Fruit fly (Drosophila melanogaster): ENCODE results near the gene sing.

The sing gene

DNA sequence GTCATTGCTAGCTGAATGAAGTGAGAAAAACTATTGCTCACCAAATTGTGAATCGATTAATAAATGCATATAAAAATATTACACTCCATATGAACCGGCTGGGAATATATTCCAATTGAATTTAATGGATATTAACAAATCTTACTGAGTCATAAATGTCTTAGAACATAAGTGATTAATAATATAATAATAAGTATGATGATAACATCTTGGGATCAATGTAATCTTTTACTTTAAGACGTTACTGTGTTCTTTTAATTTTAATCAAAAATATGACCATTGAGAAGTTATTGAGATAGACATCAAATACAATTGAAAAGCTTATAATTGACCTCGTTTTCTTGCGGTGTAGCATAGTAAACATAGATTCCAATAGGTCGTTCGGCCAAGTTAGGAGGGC is 13.2 kb downstream of the sing start:
- TF ChIP-seq CG7101 (tag; optimal IDR thresholded peaks at IDR 0.05) (peak; percentile 0), cnc (optimal IDR thresholded peaks at IDR 0.05) (no peak), CG11617 (GFP tag; optimal IDR thresholded peaks at IDR 0.05) (peak; percentile 42)

DNA sequence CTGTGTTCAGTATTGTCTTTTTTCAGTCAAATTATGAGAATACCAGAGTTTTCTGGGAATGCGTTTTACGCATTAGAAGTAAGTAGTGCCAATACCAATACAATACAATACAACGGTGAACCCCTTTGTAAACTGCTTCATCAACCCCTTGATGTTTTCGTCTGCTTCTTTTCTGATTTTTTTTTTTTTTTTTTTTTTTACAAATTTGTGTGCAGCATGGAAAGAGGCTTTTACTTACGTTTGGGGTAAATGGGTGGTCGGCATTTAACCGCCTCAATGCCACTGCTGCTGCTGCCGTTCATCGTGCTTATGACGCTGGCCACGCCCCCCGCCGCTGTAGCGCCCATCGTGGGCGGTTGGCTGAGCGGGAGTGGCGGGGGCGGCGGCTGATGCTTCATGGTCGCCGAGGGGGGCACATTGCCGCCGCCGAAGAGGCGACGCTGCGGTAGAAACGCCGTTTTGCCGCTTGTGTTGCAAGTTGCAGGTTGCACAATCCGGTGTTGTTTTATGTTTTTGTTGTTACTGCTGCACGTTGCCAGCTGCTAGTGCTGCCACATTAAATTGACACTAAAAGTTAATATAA is 14.8 kb downstream of the sing start:
- TF ChIP-seq CG1620 (GFP tag; optimal IDR thresholded peaks at IDR 0.05), result no peak
- TF ChIP-seq CG7101 (tag; optimal IDR thresholded peaks at IDR 0.05), result no peak
- no peak for TF ChIP-seq Clk (GFP tag; optimal IDR thresholded peaks at IDR 0.05)
- TF ChIP-seq Mnt (GFP tag; optimal IDR thresholded peaks at IDR 0.05), result no peak
- TF ChIP-seq pad (GFP tag; optimal IDR thresholded peaks at IDR 0.05), result peak; percentile 34
- no peak for TF ChIP-seq CG5204 (GFP tag; optimal IDR thresholded peaks at IDR 0.05)
- no peak for TF ChIP-seq toe (GFP tag; optimal IDR thresholded peaks at IDR 0.05)

DNA sequence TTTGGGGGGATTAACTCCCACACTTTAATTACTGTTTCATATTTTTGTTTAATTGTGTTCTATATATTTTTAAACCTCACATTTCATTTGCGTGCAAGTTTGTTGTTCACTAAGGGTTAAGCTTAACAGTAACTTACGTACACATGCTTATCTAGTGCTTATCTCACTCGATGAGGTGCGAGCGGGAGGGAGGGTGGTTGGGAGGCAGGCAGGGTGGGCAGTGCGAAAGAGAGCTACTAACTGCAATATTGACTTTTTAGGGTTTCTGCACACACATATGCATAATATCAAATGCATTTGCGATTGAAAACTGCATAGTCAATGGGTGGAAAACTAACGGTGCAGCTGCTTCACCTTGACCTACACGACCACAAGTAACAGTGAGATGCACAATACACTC is 15.4 kb downstream of the sing start:
- TF ChIP-seq CG7101 (tag; optimal IDR thresholded peaks at IDR 0.05) (peak; percentile 8), ovo (GFP tag; optimal IDR thresholded peaks at IDR 0.05) (peak; percentile 90), CG14711 (tag; optimal IDR thresholded peaks at IDR 0.05) (peak; percentile 48), toe (GFP tag; optimal IDR thresholded peaks at IDR 0.05) (no peak), cic (GFP tag; optimal IDR thresholded peaks at IDR 0.05) (peak; percentile 36), pad (GFP tag; optimal IDR thresholded peaks at IDR 0.05) (peak; percentile 86), cnc (optimal IDR thresholded peaks at IDR 0.05) (no peak), CG11617 (GFP tag; optimal IDR thresholded peaks at IDR 0.05) (peak; percentile 23)

DNA sequence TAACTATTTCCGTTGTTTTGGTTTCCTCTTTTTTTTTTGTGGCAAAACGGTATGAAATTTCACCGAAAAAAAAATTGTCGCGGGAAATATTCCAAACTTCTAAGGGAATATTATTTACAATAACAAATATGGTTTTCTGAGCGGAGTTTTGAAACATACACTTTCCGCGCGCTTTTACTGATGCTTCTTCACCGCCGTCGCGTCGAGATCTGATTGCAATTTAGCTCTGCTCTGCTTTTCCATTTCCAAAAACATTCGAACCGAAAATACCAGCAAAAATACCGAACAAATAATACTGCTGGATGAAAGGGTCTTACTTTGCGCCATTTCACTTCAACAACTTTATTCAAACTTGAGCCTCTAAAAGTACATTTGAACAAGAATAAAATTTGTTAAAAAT is 15.9 kb downstream of the sing start, which contains the start of gene Septin4:
Gene Septin4 (minus strand): TSS at position 215 of the 400 bp plus-strand sequence.
- TF ChIP-seq kay (GFP tag; ENCODE audit: borderline replicate concordance), result peak; percentile 63
- no peak for TF ChIP-seq CG1620 (GFP tag; optimal IDR thresholded peaks at IDR 0.05)

DNA sequence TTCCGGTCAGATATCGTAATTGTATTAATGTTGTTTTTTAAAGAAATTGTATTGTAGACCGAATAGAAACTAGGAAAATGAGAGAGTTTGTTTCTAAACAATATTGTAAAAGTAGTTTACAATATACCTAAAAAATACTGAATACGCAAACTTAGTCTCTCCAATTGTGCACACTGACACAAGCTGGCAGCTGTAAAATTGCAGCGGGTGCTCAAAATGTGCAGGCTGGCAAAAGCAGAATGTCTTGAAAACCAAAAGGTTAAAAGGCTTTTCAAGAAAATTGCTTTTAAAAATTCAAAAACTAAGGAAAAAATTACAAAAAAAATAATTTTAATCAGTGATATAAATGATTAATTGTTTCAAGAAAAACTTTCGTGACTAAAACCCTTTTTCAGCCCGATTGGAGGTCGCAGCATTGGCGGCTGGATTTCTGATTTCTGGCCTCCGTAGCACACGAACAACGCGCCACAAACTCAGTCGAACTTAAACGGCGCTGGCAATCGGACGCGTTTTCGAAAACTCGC is 16.6 kb downstream of the sing start, which contains the start of gene CG4678:
Gene CG4678 (plus strand): TSS at position 474 of the 524 bp plus-strand sequence.
- TF ChIP-seq CG14711 (tag; optimal IDR thresholded peaks at IDR 0.05), result no peak
- TF ChIP-seq CG33017 (tag; optimal IDR thresholded peaks at IDR 0.05), result no peak
- no peak for TF ChIP-seq cnc (optimal IDR thresholded peaks at IDR 0.05)
- no peak for TF ChIP-seq CG7101 (tag; optimal IDR thresholded peaks at IDR 0.05)
- no peak for TF ChIP-seq CG12768 (GFP tag; optimal IDR thresholded peaks at IDR 0.05)
- TF ChIP-seq CG7045 (GFP tag; optimal IDR thresholded peaks at IDR 0.05), result no peak
- no peak for TF ChIP-seq toe (GFP tag; optimal IDR thresholded peaks at IDR 0.05)
- TF ChIP-seq pad (GFP tag; optimal IDR thresholded peaks at IDR 0.05), result no peak
- TF ChIP-seq Mnt (GFP tag; optimal IDR thresholded peaks at IDR 0.05), result no peak
- TF ChIP-seq tj (GFP tag; optimal IDR thresholded peaks at IDR 0.05), result no peak
- TF ChIP-seq kay (GFP tag; ENCODE audit: borderline replicate concordance), result no peak
- no peak for TF ChIP-seq cic (GFP tag; optimal IDR thresholded peaks at IDR 0.05)
- peak; percentile 9 for TF ChIP-seq bab1 (GFP tag; optimal IDR thresholded peaks at IDR 0.05)
- TF ChIP-seq CG1620 (GFP tag; optimal IDR thresholded peaks at IDR 0.05), result peak; percentile 31
- no peak for TF ChIP-seq CG5204 (GFP tag; optimal IDR thresholded peaks at IDR 0.05)
- no peak for TF ChIP-seq Crg-1 (GFP tag; optimal IDR thresholded peaks at IDR 0.05)
- TF ChIP-seq Clk (GFP tag; optimal IDR thresholded peaks at IDR 0.05), result no peak
- TF ChIP-seq Hr96 (GFP tag; optimal IDR thresholded peaks at IDR 0.05), result no peak

DNA sequence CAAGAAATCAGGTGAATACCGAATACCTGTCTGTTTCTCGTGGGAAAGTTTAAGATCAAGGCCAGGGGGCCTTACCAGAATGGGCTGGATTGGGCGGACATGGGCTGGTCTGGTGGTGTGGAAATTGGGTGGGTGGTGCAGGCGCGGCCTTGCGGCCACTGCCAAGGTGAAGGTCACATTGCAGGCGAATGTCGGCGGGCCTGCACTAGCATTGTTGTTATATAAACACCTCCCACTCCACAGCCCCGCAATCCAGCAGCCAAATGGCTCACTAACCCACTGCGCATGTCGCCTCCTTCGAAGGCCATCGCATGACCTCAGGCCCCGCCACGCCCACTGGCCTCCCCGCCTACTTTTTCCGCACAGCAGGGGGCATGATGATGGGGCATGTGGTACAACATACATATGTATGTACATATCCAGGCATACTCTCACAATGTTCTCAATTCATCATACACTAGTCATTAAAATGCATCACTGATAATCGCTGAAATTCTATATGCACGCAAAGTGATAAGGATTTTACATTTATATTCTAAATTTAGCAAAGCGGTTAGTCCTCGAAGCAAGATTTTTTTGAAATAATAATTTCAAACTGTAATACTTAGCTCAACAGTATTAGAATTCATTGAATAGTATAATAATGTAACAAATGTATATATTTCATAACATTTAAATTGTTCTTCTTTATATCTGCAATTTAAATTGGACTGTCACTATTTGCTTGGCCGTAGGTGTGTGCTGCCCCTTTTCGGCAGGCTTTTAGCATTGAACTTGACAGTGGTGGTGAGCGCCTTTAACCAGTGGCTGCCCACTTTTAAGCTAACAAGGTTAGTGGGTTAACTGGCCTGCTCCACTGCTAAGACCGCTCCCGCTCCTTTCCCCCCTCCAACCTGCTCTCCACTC is 17.8 kb downstream of the sing start:
- no peak for TF ChIP-seq Crg-1 (GFP tag; optimal IDR thresholded peaks at IDR 0.05)
- no peak for TF ChIP-seq tj (GFP tag; optimal IDR thresholded peaks at IDR 0.05)
- TF ChIP-seq CG33017 (tag; optimal IDR thresholded peaks at IDR 0.05), result no peak
- no peak for TF ChIP-seq cnc (optimal IDR thresholded peaks at IDR 0.05)
- no peak for TF ChIP-seq bab1 (GFP tag; optimal IDR thresholded peaks at IDR 0.05)
- no peak for TF ChIP-seq CG1620 (GFP tag; optimal IDR thresholded peaks at IDR 0.05)
- no peak for TF ChIP-seq CG7101 (tag; optimal IDR thresholded peaks at IDR 0.05)
- no peak for TF ChIP-seq Hr96 (GFP tag; optimal IDR thresholded peaks at IDR 0.05)
- TF ChIP-seq Clk (GFP tag; optimal IDR thresholded peaks at IDR 0.05), result no peak
- TF ChIP-seq CG11617 (GFP tag; optimal IDR thresholded peaks at IDR 0.05), result no peak
- TF ChIP-seq pad (GFP tag; optimal IDR thresholded peaks at IDR 0.05), result no peak
- TF ChIP-seq ovo (GFP tag; optimal IDR thresholded peaks at IDR 0.05), result no peak
